Worm (Caenorhabditis elegans): Measurements from ENCODE around the gene Y67D8C.9.

DNA sequence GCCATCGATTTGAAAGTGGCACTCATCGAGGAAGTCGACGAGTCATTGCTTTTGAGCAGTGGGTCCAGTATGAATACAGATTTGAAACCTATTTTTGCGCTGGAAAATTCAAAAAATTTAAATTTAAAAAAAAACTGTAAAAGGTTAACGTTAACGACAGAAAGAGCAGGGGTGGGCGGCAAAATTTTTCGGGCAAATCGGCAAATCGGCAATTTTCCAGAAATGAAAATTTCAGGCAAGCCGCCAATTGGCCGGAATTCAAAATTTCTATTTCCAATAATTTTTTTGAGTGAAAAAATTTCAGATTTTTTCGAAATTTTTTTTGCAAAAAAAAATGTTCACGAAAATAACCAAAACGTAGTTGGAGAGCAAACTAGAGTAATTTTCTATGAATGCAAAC is at the start of gene Y67D8C.9:
- no peak for TF ChIP-seq him-1 (tag; optimal IDR thresholded peaks at IDR 0.05)
- no peak for TF ChIP-seq dao-5 (tag; optimal IDR thresholded peaks at IDR 0.05)
- TF ChIP-seq W03F9.2 (tag; optimal IDR thresholded peaks at IDR 0.05): no peak

All from whole organism, L4/young adult.